Worm (Caenorhabditis elegans): ENCODE measurements around the gene M02D8.7.

Gene M02D8.7

DNA sequence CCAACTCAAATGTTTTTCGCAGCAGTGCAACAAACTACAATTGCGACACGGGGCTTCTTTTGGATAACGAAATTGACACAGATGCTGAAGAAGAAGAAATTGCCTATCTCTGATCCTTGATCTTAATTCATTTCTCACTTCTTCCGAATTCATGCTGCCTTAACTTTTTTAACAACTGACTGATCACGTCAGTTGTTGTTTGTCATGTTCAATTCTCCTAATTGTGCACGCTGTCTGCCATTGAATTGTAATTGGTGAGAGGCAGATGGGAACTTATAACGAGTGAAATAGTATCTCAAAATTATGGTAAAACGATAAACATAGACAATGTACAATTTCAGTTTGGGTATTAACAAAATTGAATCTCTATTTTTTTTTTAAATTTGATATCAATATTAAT, 43.9 kb upstream of the M02D8.7 start:
- TF ChIP-seq unc-55 (GFP tag; optimal IDR thresholded peaks at IDR 0.05) (peak; percentile 51), dmd-4 (tag; optimal IDR thresholded peaks at IDR 0.05; ENCODE audit: borderline replicate concordance) (no peak)

- no peak for TF ChIP-seq pag-3 (tag; optimal IDR thresholded peaks at IDR 0.05; ENCODE audit: borderline replicate concordance)
- TF ChIP-seq ceh-6 (GFP tag; optimal IDR thresholded peaks at IDR 0.05), result no peak
Observed at ce11 chrX:8784234-8784633, 41.4 kb upstream of the M02D8.7 start, which contains the start of gene ZK721.3. Gene ZK721.3 (plus strand): TSS chrX:8784534.

DNA sequence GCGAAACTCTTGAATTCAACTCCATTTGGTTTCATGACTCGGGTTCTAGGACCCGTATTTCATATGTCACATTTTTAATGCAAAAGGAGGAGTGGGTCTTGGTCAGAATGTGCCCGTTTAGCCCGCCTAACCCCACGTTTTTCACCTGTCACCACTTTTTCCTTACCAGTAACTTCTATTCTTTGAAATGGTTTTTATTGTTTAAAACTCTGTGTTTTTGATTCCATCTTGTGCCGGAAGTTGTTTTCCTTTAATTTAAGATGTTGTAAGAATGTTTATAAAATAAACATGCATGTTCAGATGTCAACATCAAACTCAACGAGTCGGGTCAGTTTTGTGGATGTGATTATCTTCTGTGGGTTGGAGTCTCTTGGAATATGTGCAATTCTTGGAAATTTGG, 35.8 kb upstream of the M02D8.7 start, which contains the start of gene ZK721.4:
ZK721.4 (plus strand) TSS at position 301 of the 400 bp plus-strand sequence.
- TF ChIP-seq elt-4 (tag; optimal IDR thresholded peaks at IDR 0.05), result no peak
- no peak for TF ChIP-seq ceh-19 (GFP tag; optimal IDR thresholded peaks at IDR 0.05)
- TF ChIP-seq hlh-8 (tag; optimal IDR thresholded peaks at IDR 0.05), result no peak
- no peak for TF ChIP-seq rnt-1 (tag; optimal IDR thresholded peaks at IDR 0.05)
- no peak for TF ChIP-seq elt-2 (tag; optimal IDR thresholded peaks at IDR 0.05)
- no peak for TF ChIP-seq nhr-11 (tag; optimal IDR thresholded peaks at IDR 0.05)
- TF ChIP-seq ceh-2 (tag; optimal IDR thresholded peaks at IDR 0.05), result no peak
- TF ChIP-seq pha-4 (tag; optimal IDR thresholded peaks at IDR 0.05), result no peak
- TF ChIP-seq fax-1 (tag; optimal IDR thresholded peaks at IDR 0.05), result no peak
- no peak for TF ChIP-seq syd-9 (tag; optimal IDR thresholded peaks at IDR 0.05)
- TF ChIP-seq ceh-45 (GFP tag; IDR thresholded peaks at IDR 0.05), result no peak
- TF ChIP-seq dmd-4 (tag; optimal IDR thresholded peaks at IDR 0.05; ENCODE audit: borderline replicate concordance), result no peak
- TF ChIP-seq ets-4 (tag; optimal IDR thresholded peaks at IDR 0.05), result no peak
- TF ChIP-seq odd-2 (tag; optimal IDR thresholded peaks at IDR 0.05), result no peak
- no peak for TF ChIP-seq ceh-34 (tag; optimal IDR thresholded peaks at IDR 0.05)

ce11 chrX:8770316-8770715, 27.5 kb upstream of the M02D8.7 start:
- TF ChIP-seq pat-9 (tag; optimal IDR thresholded peaks at IDR 0.05), result no peak
- peak; percentile 93 for TF ChIP-seq unc-42 (tag; optimal IDR thresholded peaks at IDR 0.05)

ce11 chrX:8764044-8764443, 21.2 kb upstream of the M02D8.7 start:
- TF ChIP-seq zip-5 (tag; optimal IDR thresholded peaks at IDR 0.05) (no peak), ref-2 (tag; optimal IDR thresholded peaks at IDR 0.05) (no peak), sox-4 (tag; optimal IDR thresholded peaks at IDR 0.05) (no peak), pha-2 (tag; optimal IDR thresholded peaks at IDR 0.05) (no peak), unc-86 (tag; optimal IDR thresholded peaks at IDR 0.05) (no peak), K02D7.2 (tag; optimal IDR thresholded peaks at IDR 0.05) (no peak), pha-4 (tag; optimal IDR thresholded peaks at IDR 0.05) (no peak)

- TF ChIP-seq sox-2 (GFP tag; IDR thresholded peaks at IDR 0.05) (no peak), eyg-1 (tag; optimal IDR thresholded peaks at IDR 0.05) (no peak)
Observed at ce11 chrX:8763607-8764006, 20.8 kb upstream of the M02D8.7 start, which contains the start of gene zig-12. Gene zig-12 (plus strand): TSS chrX:8763907.

DNA sequence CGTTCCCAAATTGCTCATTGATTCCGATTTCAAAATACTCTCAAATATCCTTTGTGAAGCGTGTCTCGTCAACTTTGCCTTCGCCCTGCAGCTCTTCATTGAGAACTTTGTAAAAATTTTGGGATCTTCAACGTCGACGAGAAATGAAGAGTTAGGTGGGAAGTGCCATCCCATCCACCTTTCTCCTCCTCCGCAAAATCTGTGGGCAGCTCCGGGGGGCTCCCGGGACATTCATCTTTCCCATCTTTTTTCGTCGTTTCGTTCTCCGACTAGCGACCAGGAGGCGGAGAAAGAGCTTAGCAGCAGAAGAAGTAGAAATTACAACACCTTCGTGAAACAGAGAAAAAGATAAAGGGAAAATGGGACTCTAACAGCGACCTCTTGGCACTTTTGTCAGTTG, 20.1 kb upstream of the M02D8.7 start:
- TF ChIP-seq dmd-4 (tag; optimal IDR thresholded peaks at IDR 0.05; ENCODE audit: borderline replicate concordance) (no peak), ceh-2 (tag; optimal IDR thresholded peaks at IDR 0.05) (no peak), gmeb-2 (tag; optimal IDR thresholded peaks at IDR 0.05) (no peak), eyg-1 (tag; optimal IDR thresholded peaks at IDR 0.05) (no peak), ceh-45 (GFP tag; IDR thresholded peaks at IDR 0.05) (no peak), lim-6 (tag; optimal IDR thresholded peaks at IDR 0.05) (no peak), sox-4 (tag; optimal IDR thresholded peaks at IDR 0.05) (no peak), fkh-6 (tag; optimal IDR thresholded peaks at IDR 0.05) (no peak), C38D4.7 (GFP tag; optimal IDR thresholded peaks at IDR 0.05) (no peak), nfya-1 (tag; optimal IDR thresholded peaks at IDR 0.05) (no peak), tbx-7 (tag; optimal IDR thresholded peaks at IDR 0.05) (no peak), ceh-6 (GFP tag; optimal IDR thresholded peaks at IDR 0.05) (no peak), ceh-18 (tag; optimal IDR thresholded peaks at IDR 0.05) (peak; percentile 58), sdc-2 (tag; optimal IDR thresholded peaks at IDR 0.05) (no peak), ceh-30 (tag; optimal IDR thresholded peaks at IDR 0.05) (no peak), hlh-8 (tag; optimal IDR thresholded peaks at IDR 0.05) (no peak), ceh-24 (tag; optimal IDR thresholded peaks at IDR 0.05) (no peak), pha-2 (tag; optimal IDR thresholded peaks at IDR 0.05) (no peak), ttx-3 (tag; optimal IDR thresholded peaks at IDR 0.05) (no peak), unc-55 (GFP tag; optimal IDR thresholded peaks at IDR 0.05) (peak; percentile 9), ref-2 (tag; optimal IDR thresholded peaks at IDR 0.05) (no peak), pat-9 (tag; optimal IDR thresholded peaks at IDR 0.05) (no peak), lin-11 (tag; optimal IDR thresholded peaks at IDR 0.05) (no peak), rnt-1 (tag; optimal IDR thresholded peaks at IDR 0.05) (peak; percentile 8), ceh-34 (tag; optimal IDR thresholded peaks at IDR 0.05) (no peak)

Data from whole organism, late embryonic.